Worm (Caenorhabditis elegans) whole organism, L2 larva: Measurements from ENCODE around the gene F09D12.2.

Source experiments
- C34F6.9 ChIP-seq: fragments of 150-350 bp; optimal IDR thresholded peaks from 2 replicates; lab custom pipeline; 2014; ENCODE audit warnings: missing biosample characterization, missing genetic modification characterization
- F13H6.1 ChIP-seq: sonication (generic microtip); optimal IDR thresholded peaks from 2 replicates; lab custom pipeline; 2016; ENCODE audit warnings: missing genetic modification characterization, missing compliant biosample characterization
- R02D3.7 ChIP-seq: fragments of 150-350 bp; optimal IDR thresholded peaks from 2 replicates; lab custom pipeline; 2014; ENCODE audit warnings: missing biosample characterization, missing genetic modification characterization
- Y55F3AM.14 ChIP-seq: fragments of 200-800 bp; sonication (Bioruptor generic); optimal IDR thresholded peaks from 2 replicates; lab custom pipeline; 2018; ENCODE audit warnings: mild to moderate bottlenecking, missing genetic modification characterization, missing compliant biosample characterization
- ZK546.5 ChIP-seq: sonication (generic microtip); optimal IDR thresholded peaks from 2 replicates; lab custom pipeline; 2017; ENCODE audit warnings: missing biosample characterization, missing genetic modification characterization
- alr-1 ChIP-seq: fragments of 150-350 bp; optimal IDR thresholded peaks from 2 replicates; lab custom pipeline; 2014; ENCODE audit warnings: missing biosample characterization, missing genetic modification characterization
- ama-1 ChIP-seq: fragments of 150-350 bp; optimal IDR thresholded peaks from 2 replicates; lab custom pipeline; 2018; ENCODE audit warnings: inconsistent platforms
- ceh-16 ChIP-seq: fragments of 150-350 bp; optimal IDR thresholded peaks from 2 replicates; lab custom pipeline; 2014; ENCODE audit warnings: missing biosample characterization, missing genetic modification characterization
- ceh-82 ChIP-seq: fragments of 150-350 bp; optimal IDR thresholded peaks from 2 replicates; lab custom pipeline; 2014; ENCODE audit warnings: missing biosample characterization, missing genetic modification characterization
- crh-2 ChIP-seq: sonication (generic microtip); optimal IDR thresholded peaks from 2 replicates; lab custom pipeline; 2017; ENCODE audit warnings: missing biosample characterization, missing genetic modification characterization
- dmd-4 ChIP-seq: sonication (generic microtip); optimal IDR thresholded peaks from 2 replicates; lab custom pipeline; 2017; ENCODE audit warnings: missing biosample characterization, missing genetic modification characterization
- egl-27 ChIP-seq: sonication (generic microtip); optimal IDR thresholded peaks from 3 replicates; lab custom pipeline; 2017; ENCODE audit warnings: missing biosample characterization, missing genetic modification reagents, missing genetic modification characterization
- fos-1 ChIP-seq: fragments of 150-350 bp; optimal IDR thresholded peaks from 2 replicates; lab custom pipeline; 2014; ENCODE audit warnings: missing biosample characterization, missing genetic modification characterization
- lin-11 ChIP-seq: fragments of 150-350 bp; sonication (generic microtip); optimal IDR thresholded peaks from 2 replicates; lab custom pipeline; 2014; ENCODE audit warnings: missing biosample characterization, missing genetic modification characterization, inconsistent platforms, mixed read lengths
- lin-13 ChIP-seq: fragments of 150-350 bp; optimal IDR thresholded peaks from 2 replicates; lab custom pipeline; 2014; ENCODE audit warnings: missing biosample characterization, missing genetic modification reagents, missing genetic modification characterization
- lsy-2 ChIP-seq, 2 experiments: fragments of 150-350 bp in 1 of 2; sonication (generic microtip) in 1 of 2; optimal IDR thresholded peaks; 2 replicates each; lab custom pipeline; 2014 to 2017; ENCODE audit warnings: missing biosample characterization in 2 of 2, missing genetic modification characterization in 2 of 2
- mbf-1 ChIP-seq: sonication (generic microtip); optimal IDR thresholded peaks from 2 replicates; lab custom pipeline; 2017; ENCODE audit warnings: missing biosample characterization, missing genetic modification characterization
- mdl-1 ChIP-seq, 2 experiments: fragments of 150-350 bp in 1 of 2; sonication (generic microtip) in 1 of 2; optimal IDR thresholded peaks; 2 replicates each; lab custom pipeline; 2017; ENCODE audit warnings: missing biosample characterization in 2 of 2, missing genetic modification characterization in 2 of 2
- nhr-10 ChIP-seq: sonication (generic microtip); optimal IDR thresholded peaks from 2 replicates; lab custom pipeline; 2017; ENCODE audit warnings: missing biosample characterization, missing genetic modification characterization
- nhr-11 ChIP-seq: fragments of 150-350 bp; optimal IDR thresholded peaks from 2 replicates; lab custom pipeline; 2014; ENCODE audit warnings: missing biosample characterization, missing genetic modification characterization
- nhr-129 ChIP-seq: fragments of 150-350 bp; optimal IDR thresholded peaks from 2 replicates; lab custom pipeline; 2014; ENCODE audit warnings: missing biosample characterization, missing genetic modification characterization
- nhr-237 ChIP-seq: fragments of 150-350 bp; optimal IDR thresholded peaks from 2 replicates; lab custom pipeline; 2014; ENCODE audit warnings: missing biosample characterization, missing genetic modification characterization
- nhr-25 ChIP-seq: fragments of 150-350 bp; sonication (generic microtip); optimal IDR thresholded peaks from 3 replicates; lab custom pipeline; 2014; ENCODE audit warnings: missing biosample characterization, missing genetic modification characterization
- nhr-6 ChIP-seq: fragments of 150-350 bp; optimal IDR thresholded peaks from 2 replicates; lab custom pipeline; 2014; ENCODE audit warnings: missing biosample characterization, missing genetic modification characterization
- nhr-77 ChIP-seq: fragments of 150-350 bp; optimal IDR thresholded peaks from 2 replicates; lab custom pipeline; 2014; ENCODE audit warnings: missing biosample characterization, missing genetic modification characterization
- peb-1 ChIP-seq: fragments of 150-350 bp; optimal IDR thresholded peaks from 2 replicates; lab custom pipeline; 2014; ENCODE audit warnings: missing biosample characterization, missing genetic modification characterization
- skn-1 ChIP-seq: sonication (generic microtip); optimal IDR thresholded peaks from 2 replicates; lab custom pipeline; 2017; ENCODE audit warnings: missing biosample characterization, missing genetic modification characterization
- sma-3 ChIP-seq: sonication (generic microtip); optimal IDR thresholded peaks from 2 replicates; lab custom pipeline; 2016; ENCODE audit warnings: missing genetic modification reagents, missing genetic modification characterization, missing compliant biosample characterization
- unc-39 ChIP-seq: fragments of 150-350 bp; optimal IDR thresholded peaks from 2 replicates; lab custom pipeline; 2014; ENCODE audit warnings: missing biosample characterization, missing genetic modification characterization
- unc-62 ChIP-seq: fragments of 150-350 bp; optimal IDR thresholded peaks from 2 replicates; lab custom pipeline; 2014; ENCODE audit warnings: missing biosample characterization, missing genetic modification reagents, missing genetic modification characterization
- zag-1 ChIP-seq: fragments of 150-350 bp; optimal IDR thresholded peaks from 2 replicates; lab custom pipeline; 2014; ENCODE audit warnings: missing biosample characterization, missing genetic modification characterization
- ztf-1 ChIP-seq: fragments of 200-800 bp; sonication (Bioruptor generic); conservative IDR thresholded peaks from 2 replicates; pipeline ENCODE4 v1.3.6; 2022; ENCODE audit warnings: missing genetic modification characterization, missing compliant biosample characterization
- ztf-11 ChIP-seq: sonication (generic microtip); optimal IDR thresholded peaks from 2 replicates; lab custom pipeline; 2017; ENCODE audit warnings: missing biosample characterization, missing genetic modification characterization
- ztf-4 ChIP-seq: fragments of 150-350 bp; optimal IDR thresholded peaks from 2 replicates; lab custom pipeline; 2014; ENCODE audit warnings: missing biosample characterization, missing genetic modification characterization

F09D12.2 gene

ce11 chrIV:3444101-3444500 lies at the start of gene F09D12.2:
Gene F09D12.2 (minus strand): TSS chrIV:3444201.
- TF ChIP-seq unc-62 (GFP tag; lab: Kevin White, UChicago) (no peak), dmd-4 (tag; lab: Kevin White, UChicago) (no peak), skn-1 (tag; lab: Kevin White, UChicago) (no peak), nhr-25 (tag; lab: Kevin White, UChicago) (no peak), ceh-16 (no peak), mbf-1 (tag; lab: Kevin White, UChicago) (no peak), peb-1 (no peak), sma-3 (GFP tag; lab: Kevin White, UChicago) (no peak), nhr-6 (tag; lab: Kevin White, UChicago) (no peak), nhr-129 (tag; lab: Kevin White, UChicago) (no peak), nhr-237 (tag; lab: Kevin White, UChicago) (no peak), Y55F3AM.14 (GFP tag; lab: Kevin White, UChicago) (no peak), F13H6.1 (tag; lab: Kevin White, UChicago) (no peak)

ce11 chrIV:3493310-3493709 lies 49.3 kb upstream of the F09D12.2 start, which contains the start of gene srz-79:
Gene srz-79 (plus strand): TSS chrIV:3493610.
- no peak for TF ChIP-seq fos-1
- no peak for TF ChIP-seq R02D3.7
- TF ChIP-seq sma-3 (GFP tag; lab: Kevin White, UChicago) = no peak
- no peak for TF ChIP-seq crh-2 (tag; lab: Kevin White, UChicago)
- TF ChIP-seq nhr-77 (tag; lab: Kevin White, UChicago) = no peak

ce11 chrIV:3491477-3491876 lies 47.5 kb upstream of the F09D12.2 start, which contains the start of gene srz-78:
Gene srz-78 (plus strand): TSS chrIV:3491777.
- TF ChIP-seq R02D3.7 (no peak), dmd-4 (tag; lab: Kevin White, UChicago) (no peak), ceh-82 (tag; lab: Kevin White, UChicago) (no peak), ztf-11 (tag; lab: Kevin White, UChicago) (no peak), unc-39 (tag; lab: Kevin White, UChicago) (no peak), F13H6.1 (tag; lab: Kevin White, UChicago) (no peak), lin-13 (GFP tag; lab: Kevin White, UChicago) (no peak), alr-1 (tag; lab: Kevin White, UChicago) (no peak), zag-1 (tag; lab: Kevin White, UChicago) (no peak), nhr-25 (tag; lab: Kevin White, UChicago) (no peak), egl-27 (tag; lab: Kevin White, UChicago) (no peak), nhr-129 (tag; lab: Kevin White, UChicago) (no peak), unc-62 (GFP tag; lab: Kevin White, UChicago) (no peak), peb-1 (no peak), lin-11 (tag; lab: Kevin White, UChicago) (no peak), ama-1 (lab: Kevin White, UChicago) (no peak), ztf-1 (no peak), skn-1 (tag; lab: Kevin White, UChicago) (no peak), nhr-11 (no peak), mdl-1 (tag; optimal IDR thresholded peaks at IDR 0.05; lab: Kevin White, UChicago) (no peak)

- TF ChIP-seq nhr-25 (tag; lab: Kevin White, UChicago) = no peak
- TF ChIP-seq egl-27 (tag; lab: Kevin White, UChicago) = no peak
- no peak for TF ChIP-seq peb-1
- TF ChIP-seq ama-1 (lab: Kevin White, UChicago) = no peak
- TF ChIP-seq C34F6.9 = no peak
Measured at ce11 chrIV:3482195-3482959, 38.4 kb upstream of the F09D12.2 start, which contains the start of gene srz-82. Gene srz-82 (plus strand): TSS chrIV:3482895.

- TF ChIP-seq nhr-10 (tag; lab: Kevin White, UChicago) (no peak), ztf-4 (tag; lab: Kevin White, UChicago) (no peak), lsy-2 (tag; optimal IDR thresholded peaks at IDR 0.05; lab: Kevin White, UChicago) (no peak), ZK546.5 (tag; lab: Kevin White, UChicago) (no peak), peb-1 (no peak), lin-11 (tag; lab: Kevin White, UChicago) (no peak), fos-1 (no peak)
- TF ChIP-seq, all 48 proteins: peak for 0
Measured at ce11 chrIV:3481760-3482159, 37.8 kb upstream of the F09D12.2 start, which contains the start of gene srz-37. Gene srz-37 (minus strand): TSS chrIV:3481860.
